Fruit fly (Drosophila melanogaster) whole organism, wandering third instar larva: ENCODE data around the gene CG18598.

Experiments
- Abd-B ChIP-seq: fragments of >200 bp; optimal IDR thresholded peaks from 2 replicates; lab custom pipeline; 2017; ENCODE audit warnings: missing biosample characterization, missing genetic modification characterization
- CG32264 ChIP-seq: fragments of 200-800 bp; sonication (Bioruptor generic); optimal IDR thresholded peaks from 2 replicates; lab custom pipeline; 2016; ENCODE audit warnings: missing biosample characterization, missing genetic modification characterization
- Hnf4 ChIP-seq: fragments of 200-800 bp; sonication (Bioruptor generic); optimal IDR thresholded peaks from 2 replicates; lab custom pipeline; 2016; ENCODE audit warnings: missing biosample characterization, mild to moderate bottlenecking, missing genetic modification characterization
- Hr78 ChIP-seq: fragments of >200 bp; optimal IDR thresholded peaks from 2 replicates; lab custom pipeline; 2017; ENCODE audit warnings: missing biosample characterization, missing genetic modification characterization
- Hr83 ChIP-seq: fragments of 200-300 bp; sonication (Bioruptor generic); optimal IDR thresholded peaks from 2 replicates; lab custom pipeline; 2016; ENCODE audit warnings: missing biosample characterization, mild to moderate bottlenecking, missing genetic modification characterization, moderate library complexity; ENCODE audit not compliant: poor library complexity, severe bottlenecking
- Mio ChIP-seq: sonication (Bioruptor generic); optimal IDR thresholded peaks from 2 replicates; lab custom pipeline; 2016; ENCODE audit warnings: missing biosample characterization, missing genetic modification characterization
- Myc ChIP-seq: fragments of >200 bp; optimal IDR thresholded peaks from 2 replicates; lab custom pipeline; 2017
- N ChIP-seq: fragments of >200 bp; optimal IDR thresholded peaks from 2 replicates; lab custom pipeline; 2018; ENCODE audit warnings: missing biosample characterization, missing external identifiers, missing genetic modification characterization
- Sp1 ChIP-seq: fragments of 200-800 bp; sonication (Bioruptor generic); optimal IDR thresholded peaks from 3 replicates; lab custom pipeline; 2019; ENCODE audit warnings: missing biosample characterization, mild to moderate bottlenecking, missing genetic modification characterization, moderate library complexity
- br ChIP-seq: fragments of 200-800 bp; sonication (Bioruptor generic); optimal IDR thresholded peaks from 2 replicates; lab custom pipeline; 2016; ENCODE audit warnings: missing biosample characterization, missing genetic modification characterization
- foxo ChIP-seq, 2 experiments: fragments of 200-800 bp; sonication (Bioruptor generic); optimal IDR thresholded peaks; 2 replicates in 1 of 2; 3 replicates in 1 of 2; lab custom pipeline; 2016 to 2017; ENCODE audit warnings: missing biosample characterization in 2 of 2, missing genetic modification characterization in 2 of 2
- jim ChIP-seq: fragments of 175-275, 200-325 bp; sonication (Bioruptor generic); optimal IDR thresholded peaks from 2 replicates; lab custom pipeline; 2016; ENCODE audit warnings: missing biosample characterization, mild to moderate bottlenecking, missing genetic modification characterization
- lola ChIP-seq: fragments of >200 bp; optimal IDR thresholded peaks from 2 replicates; lab custom pipeline; 2017; ENCODE audit warnings: missing biosample characterization, missing genetic modification characterization
- psq ChIP-seq: fragments of 200-800 bp; sonication (Bioruptor generic); optimal IDR thresholded peaks from 3 replicates; lab custom pipeline; 2017; ENCODE audit warnings: missing biosample characterization, mild to moderate bottlenecking, missing genetic modification characterization, moderate library complexity

- TF ChIP-seq Hnf4 (GFP tag; lab: Kevin White, UChicago) (no peak), lola (GFP tag; lab: Kevin White, UChicago) (no peak), foxo (GFP tag; optimal IDR thresholded peaks at IDR 0.05; lab: Kevin White, UChicago) (no peak), CG32264 (GFP tag; lab: Kevin White, UChicago) (no peak), N (GFP tag; lab: Kevin White, UChicago) (no peak), Mio (GFP tag; lab: Kevin White, UChicago) (no peak), psq (no peak), Hr78 (no peak), Myc (lab: Kevin White, UChicago) (no peak), Hr83 (GFP tag; lab: Kevin White, UChicago) (no peak), Sp1 (GFP tag; lab: Kevin White, UChicago) (no peak), Abd-B (no peak), br (GFP tag; lab: Kevin White, UChicago) (no peak), jim (no peak)
Observed at dm6 chr3R:18276688-18277087, 25.8 kb downstream of the CG18598 start.
